Fruit fly (Drosophila melanogaster): Measurements from ENCODE around the gene Hipk.
A peak's percentile ranks its signal among the peaks of the same experiment; 100 is the strongest.

Hipk gene

DNA sequence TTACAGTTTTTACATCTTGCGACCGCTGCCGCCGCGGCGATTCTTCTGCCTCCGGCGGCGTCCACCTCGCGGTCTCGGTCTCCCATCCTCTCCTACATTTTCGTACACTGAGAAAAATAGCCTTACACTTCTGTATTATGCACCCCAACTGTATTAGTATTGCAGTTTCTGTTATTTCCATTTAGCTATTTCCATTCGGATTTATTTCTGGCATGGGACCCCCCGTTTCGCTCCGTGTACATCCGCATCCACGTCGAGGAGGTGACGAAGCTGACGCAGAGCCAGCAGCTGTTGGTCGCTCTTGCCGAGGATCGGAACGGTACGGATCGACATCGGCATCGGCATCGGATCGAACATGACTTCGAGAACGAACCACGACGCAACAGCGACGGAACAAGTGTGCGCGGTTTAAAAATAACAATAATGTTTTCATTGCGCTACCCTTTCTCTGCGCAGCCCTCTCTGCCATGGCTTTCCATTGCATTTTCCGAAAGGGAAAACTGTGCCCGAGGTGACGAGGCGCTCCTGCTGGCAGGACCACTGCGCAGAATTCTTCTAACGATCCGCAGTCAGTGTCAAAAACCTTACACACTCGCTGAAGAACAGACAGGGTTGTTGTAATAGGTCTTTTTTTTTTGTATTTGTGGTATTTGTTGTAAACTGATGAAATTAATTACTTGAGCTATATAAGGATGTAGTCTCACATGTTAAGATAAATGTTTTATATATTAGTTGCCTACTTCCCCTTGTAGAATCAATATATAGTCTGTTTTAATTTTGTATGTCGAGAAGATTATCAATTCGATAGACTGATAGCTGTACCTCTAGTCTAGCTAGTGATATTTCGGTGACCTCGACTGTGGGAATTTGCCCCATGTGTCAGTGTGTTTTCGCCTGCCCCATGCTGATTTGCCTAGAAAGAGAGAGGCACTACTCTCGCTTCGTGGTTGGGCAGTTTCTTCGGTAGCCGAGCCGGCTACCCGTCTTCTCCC is 46.7 kb downstream of the Hipk start (continued):
- TF ChIP-seq dysf (GFP tag; IDR thresholded peaks at IDR 0.05) (peak; percentile 94), Lpt (GFP tag; optimal IDR thresholded peaks at IDR 0.05) (no peak), Myb (GFP tag; optimal IDR thresholded peaks at IDR 0.05) (peak; percentile 82), CG12769 (tag; optimal IDR thresholded peaks at IDR 0.05) (peak; percentile 96), ab (GFP tag; optimal IDR thresholded peaks at IDR 0.05) (peak; percentile 52), CHES-1-like (GFP tag; optimal IDR thresholded peaks at IDR 0.05) (peak; percentile 93), CG8924 (tag; optimal IDR thresholded peaks at IDR 0.05) (peak; percentile 92), D19A (tag; optimal IDR thresholded peaks at IDR 0.05) (peak; percentile 77), Vsx1 (GFP tag; optimal IDR thresholded peaks at IDR 0.05) (no peak), CG13287 (GFP tag; IDR thresholded peaks at IDR 0.05; ENCODE audit: partially characterized antibody) (no peak), Trl (optimal IDR thresholded peaks at IDR 0.05) (peak in 1 of 2 experiments; percentile 11), Trl (GFP tag; optimal IDR thresholded peaks at IDR 0.05) (peak; percentile 91), D (optimal IDR thresholded peaks at IDR 0.05) (no peak), D (GFP tag; optimal IDR thresholded peaks at IDR 0.05) (peak; percentile 86), sima (GFP tag; optimal IDR thresholded peaks at IDR 0.05) (peak; percentile 74), rib (GFP tag; IDR thresholded peaks at IDR 0.05) (peak; percentile 92), knrl (GFP tag; IDR thresholded peaks at IDR 0.05; ENCODE audit: partially characterized antibody) (no peak), CG3847 (GFP tag; IDR thresholded peaks at IDR 0.05) (peak; percentile 90), CG31388 (GFP tag; optimal IDR thresholded peaks at IDR 0.05) (peak; percentile 8), CG30020 (tag; optimal IDR thresholded peaks at IDR 0.05) (peak; percentile 52), NfI (GFP tag; optimal IDR thresholded peaks at IDR 0.05) (peak; percentile 88), org-1 (GFP tag; optimal IDR thresholded peaks at IDR 0.05) (peak; percentile 86), da (GFP tag; optimal IDR thresholded peaks at IDR 0.05) (peak; percentile 87), Xbp1 (GFP tag; optimal IDR thresholded peaks at IDR 0.05) (peak; percentile 93), CG14441 (GFP tag; IDR thresholded peaks at IDR 0.05) (peak; percentile 91), CG10274 (GFP tag; optimal IDR thresholded peaks at IDR 0.05) (peak; percentile 73), yki (optimal IDR thresholded peaks at IDR 0.05) (no peak), ind (GFP tag; optimal IDR thresholded peaks at IDR 0.05) (peak; percentile 92), Dip3 (GFP tag; optimal IDR thresholded peaks at IDR 0.05) (peak; percentile 89), CG2202 (tag; optimal IDR thresholded peaks at IDR 0.05) (peak; percentile 75), Mrtf (GFP tag; IDR thresholded peaks at IDR 0.05) (peak; percentile 91), pfk (GFP tag; optimal IDR thresholded peaks at IDR 0.05) (peak; percentile 35), zfh1 (GFP tag; IDR thresholded peaks at IDR 0.05) (peak; percentile 96), MTF-1 (GFP tag; optimal IDR thresholded peaks at IDR 0.05; ENCODE audit: borderline replicate concordance) (peak; percentile 87), mirr (GFP tag; optimal IDR thresholded peaks at IDR 0.05) (peak; percentile 87), CG10959 (GFP tag; IDR thresholded peaks at IDR 0.05) (peak; percentile 89), Lhr (GFP tag; optimal IDR thresholded peaks at IDR 0.05) (peak; percentile 71), az2 (GFP tag; optimal IDR thresholded peaks at IDR 0.05) (peak; percentile 89), zen2 (GFP tag; IDR thresholded peaks at IDR 0.05; ENCODE audit: partially characterized antibody) (no peak), trem (tag; optimal IDR thresholded peaks at IDR 0.05) (peak; percentile 66), sc (optimal IDR thresholded peaks at IDR 0.05) (no peak), sc (GFP tag; optimal IDR thresholded peaks at IDR 0.05) (peak; percentile 62), Mad (GFP tag; optimal IDR thresholded peaks at IDR 0.05) (peak; percentile 85), CG18764 (GFP tag; optimal IDR thresholded peaks at IDR 0.05) (peak; percentile 84), CG15269 (tag; optimal IDR thresholded peaks at IDR 0.05) (peak; percentile 88), lmd (GFP tag; IDR thresholded peaks at IDR 0.05) (peak; percentile 93), hb (GFP tag; IDR thresholded peaks at IDR 0.05; ENCODE audit: partially characterized antibody) (no peak), CG12155 (GFP tag; optimal IDR thresholded peaks at IDR 0.05) (peak; percentile 87), CG2875 (GFP tag; optimal IDR thresholded peaks at IDR 0.05) (peak; percentile 85), CG10979 (tag; optimal IDR thresholded peaks at IDR 0.05) (peak; percentile 89)

Data from whole organism, embryonic.